Worm (Caenorhabditis elegans) whole organism, late embryonic: ENCODE measurements around the gene cwp-3.

Experiments
- ama-1 ChIP-seq: fragments of 150-350 bp; optimal IDR thresholded peaks from 2 replicates; lab custom pipeline; 2014
- ceh-34 ChIP-seq: sonication (generic microtip); optimal IDR thresholded peaks from 2 replicates; lab custom pipeline; 2016; ENCODE audit warnings: mild to moderate bottlenecking, missing genetic modification characterization, missing compliant biosample characterization
- elt-2 ChIP-seq: sonication (generic microtip); optimal IDR thresholded peaks from 2 replicates; lab custom pipeline; 2016; ENCODE audit warnings: missing genetic modification reagents, missing genetic modification characterization, missing compliant biosample characterization
- fkh-10 ChIP-seq: fragments of 150-350 bp; optimal IDR thresholded peaks from 2 replicates; lab custom pipeline; 2014; ENCODE audit warnings: missing biosample characterization, missing genetic modification reagents, missing genetic modification characterization
- hlh-30 ChIP-seq: sonication (generic microtip); optimal IDR thresholded peaks from 2 replicates; lab custom pipeline; 2017; ENCODE audit warnings: antibody characterized with exemption, missing genetic modification characterization, missing compliant biosample characterization; ENCODE audit not compliant: insufficient read depth
- lin-11 ChIP-seq: fragments of 200-800 bp; sonication (Bioruptor generic); optimal IDR thresholded peaks from 2 replicates; lab custom pipeline; 2018; ENCODE audit warnings: mild to moderate bottlenecking, missing genetic modification characterization, missing compliant biosample characterization
- nhr-11 ChIP-seq: fragments of 150-350 bp; optimal IDR thresholded peaks from 2 replicates; lab custom pipeline; 2014; ENCODE audit warnings: missing biosample characterization, missing genetic modification characterization
- pha-4 ChIP-seq: fragments of 150-350 bp; optimal IDR thresholded peaks from 2 replicates; lab custom pipeline; 2018; ENCODE audit warnings: missing biosample characterization, missing genetic modification reagents, missing genetic modification characterization
- ref-2 ChIP-seq: sonication (generic microtip); optimal IDR thresholded peaks from 2 replicates; lab custom pipeline; 2016; ENCODE audit warnings: missing genetic modification characterization, missing compliant biosample characterization
- syd-9 ChIP-seq: sonication (generic microtip); optimal IDR thresholded peaks from 2 replicates; lab custom pipeline; 2016; ENCODE audit warnings: mild to moderate bottlenecking, missing genetic modification characterization, moderate library complexity, missing compliant biosample characterization
- unc-55 ChIP-seq: sonication (generic microtip); optimal IDR thresholded peaks from 2 replicates; lab custom pipeline; 2017; ENCODE audit warnings: missing biosample characterization, missing genetic modification reagents, missing genetic modification characterization

ce11 chrV:4864330-4864729 is 21.7 kb downstream of the cwp-3 start:
- TF ChIP-seq hlh-30 (tag; lab: Kevin White, UChicago) (no peak), lin-11 (tag; lab: Kevin White, UChicago) (no peak), ref-2 (tag; lab: Kevin White, UChicago) (no peak), ceh-34 (tag; lab: Kevin White, UChicago) (no peak), elt-2 (tag; lab: Kevin White, UChicago) (no peak), nhr-11 (tag; lab: Kevin White, UChicago) (no peak), ama-1 (lab: Kevin White, UChicago) (no peak), syd-9 (tag; lab: Kevin White, UChicago) (no peak), pha-4 (tag; lab: Kevin White, UChicago) (no peak), unc-55 (GFP tag; lab: Kevin White, UChicago) (no peak), fkh-10 (GFP tag; lab: Kevin White, UChicago) (no peak)
